Worm (Caenorhabditis elegans): ENCODE results near the gene K06G5.3.

DNA sequence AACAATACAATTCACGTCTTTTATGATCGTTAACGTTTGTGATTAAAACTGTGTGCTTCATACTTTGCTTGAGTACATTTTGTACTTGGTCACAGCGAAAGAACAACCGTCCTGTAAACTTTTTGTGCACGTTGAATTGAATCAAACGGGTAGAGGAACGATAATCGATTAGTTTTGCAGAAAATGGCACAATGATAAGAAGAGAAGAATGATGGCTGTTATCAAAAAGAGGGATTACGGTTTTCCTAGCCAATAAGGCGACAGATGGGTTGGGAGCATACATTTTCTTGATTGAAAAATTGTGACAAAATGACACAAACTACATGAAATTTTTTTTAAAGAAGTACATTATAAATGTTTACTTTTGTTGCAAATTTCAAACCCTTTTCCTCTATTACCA, 28.8 kb downstream of the K06G5.3 start:
- TF ChIP-seq nhr-12 (tag; optimal IDR thresholded peaks at IDR 0.05) (no peak), ztf-1 (GFP tag; conservative IDR thresholded peaks at IDR 0.05) (no peak), blmp-1 (tag; optimal IDR thresholded peaks at IDR 0.05; ENCODE audit: insufficient read depth) (no peak), aly-2 (tag; optimal IDR thresholded peaks at IDR 0.05) (no peak), unc-39 (tag; optimal IDR thresholded peaks at IDR 0.05) (no peak), nhr-11 (tag; optimal IDR thresholded peaks at IDR 0.05) (no peak), elt-3 (tag; optimal IDR thresholded peaks at IDR 0.05) (no peak), crh-2 (tag; optimal IDR thresholded peaks at IDR 0.05) (no peak)

Measured in whole organism, L2 larva.